Worm (Caenorhabditis elegans): ENCODE results near the gene nca-2.

nca-2 gene

DNA sequence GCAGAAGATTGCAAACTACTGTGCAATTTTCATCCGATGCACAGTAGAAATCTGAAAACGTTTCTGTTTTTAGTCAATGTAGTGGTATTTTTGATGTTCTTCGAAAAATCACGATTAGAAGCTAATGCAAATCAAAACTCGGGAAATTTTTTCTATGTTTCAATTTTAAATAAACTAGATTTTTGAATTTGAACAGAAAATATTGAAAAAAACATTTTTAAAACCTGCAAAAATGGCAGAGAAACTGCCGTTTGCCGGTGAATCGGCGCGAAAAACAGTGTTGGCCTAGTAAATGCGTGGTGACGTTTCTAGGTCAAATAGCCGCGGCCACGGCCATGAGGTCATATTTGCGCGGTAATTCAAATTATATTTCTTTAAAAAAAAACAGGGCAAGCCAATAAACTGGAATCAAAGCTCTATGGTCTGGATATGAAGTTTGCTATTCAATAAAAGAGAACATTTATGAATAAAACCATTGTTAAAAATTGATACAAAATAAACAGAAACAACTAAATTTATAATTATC, 35.2 kb upstream of the nca-2 start, which contains the start of gene set-2 (continued):
- TF ChIP-seq hlh-15 (tag; optimal IDR thresholded peaks at IDR 0.05) = no peak

DNA sequence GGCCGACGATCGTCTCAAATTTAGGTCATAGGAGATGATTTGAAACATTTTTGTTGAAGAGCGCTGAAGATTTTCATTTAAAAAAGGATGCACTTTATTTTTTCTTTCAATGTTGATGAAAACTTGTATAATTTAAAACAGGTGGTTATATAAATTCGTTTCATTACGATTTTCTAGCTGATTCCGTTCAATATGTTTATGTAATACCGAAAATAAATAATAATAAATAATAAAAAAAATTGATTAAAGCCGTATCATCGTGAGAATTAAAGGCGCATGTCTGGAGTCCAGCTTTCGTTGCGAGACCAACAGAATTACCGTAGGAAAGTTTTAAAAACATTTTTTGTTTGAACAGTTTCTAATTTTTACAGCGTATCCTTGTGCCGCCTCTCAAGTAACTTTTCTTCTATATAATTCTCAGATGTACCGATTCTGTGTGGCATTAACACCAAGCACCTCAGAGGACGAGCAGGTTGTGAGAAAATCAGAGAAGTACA, 33.1 kb upstream of the nca-2 start, which contains the start of the genes C26E6.12 and eri-9:
TSS of gene C26E6.12 (minus strand) at position 51 of the 497 bp plus-strand sequence.
TSS of gene eri-9 (plus strand) at position 248 of the 497 bp plus-strand sequence.
- TF ChIP-seq ceh-19 (GFP tag; optimal IDR thresholded peaks at IDR 0.05) (no peak), lin-11 (tag; optimal IDR thresholded peaks at IDR 0.05) (no peak), F13H6.1 (tag; optimal IDR thresholded peaks at IDR 0.05) (no peak), ztf-16 (tag; optimal IDR thresholded peaks at IDR 0.05) (no peak), madf-2 (tag; optimal IDR thresholded peaks at IDR 0.05) (no peak), K02D7.2 (tag; optimal IDR thresholded peaks at IDR 0.05) (no peak), ceh-45 (GFP tag; IDR thresholded peaks at IDR 0.05) (no peak), hlh-6 (tag; optimal IDR thresholded peaks at IDR 0.05) (no peak), ceh-2 (tag; optimal IDR thresholded peaks at IDR 0.05) (no peak), che-1 (tag; optimal IDR thresholded peaks at IDR 0.05) (no peak), Y22D7AL.16 (tag; optimal IDR thresholded peaks at IDR 0.05) (no peak), C38D4.7 (GFP tag; optimal IDR thresholded peaks at IDR 0.05) (no peak), nhr-11 (tag; optimal IDR thresholded peaks at IDR 0.05) (no peak), ceh-24 (tag; optimal IDR thresholded peaks at IDR 0.05) (no peak)

DNA sequence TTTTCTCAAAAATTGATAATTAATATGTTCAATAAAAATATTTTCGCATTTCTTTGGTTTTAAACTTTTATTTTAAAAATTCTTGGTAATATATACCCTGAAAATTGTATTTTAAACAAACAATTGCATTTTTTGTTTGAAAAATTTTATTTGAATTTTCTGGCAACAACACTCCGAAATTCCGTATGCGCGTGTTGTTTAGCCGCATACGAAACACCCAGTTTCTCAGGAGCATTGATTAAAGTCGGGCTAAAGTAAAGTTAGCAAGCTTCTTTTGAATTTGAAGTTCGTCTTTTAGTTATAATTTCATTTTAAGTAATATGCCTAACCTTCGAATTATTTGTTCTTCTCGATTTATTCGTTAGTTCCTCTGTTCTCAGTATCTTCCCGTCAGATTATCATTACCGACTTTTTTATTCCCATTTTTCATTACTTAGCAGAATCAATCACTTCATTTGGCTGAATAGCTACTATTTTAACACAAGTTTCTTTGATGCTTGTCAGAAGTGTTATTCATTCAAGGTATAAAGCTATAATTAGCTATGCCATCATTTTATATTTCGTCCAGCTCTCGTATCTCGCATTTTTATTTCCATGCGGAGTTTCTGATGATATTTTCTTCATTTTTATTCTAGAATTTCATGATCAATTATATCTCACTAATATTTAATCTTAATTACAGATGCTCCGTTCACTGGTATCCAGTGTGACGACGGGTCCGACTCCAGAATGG, 30.3 kb upstream of the nca-2 start, which contains the start of gene mrps-18C:
TSS of gene mrps-18C (plus strand) at position 683 of the 733 bp plus-strand sequence.
- TF ChIP-seq elt-2 (tag; optimal IDR thresholded peaks at IDR 0.05) (no peak), ceh-14 (tag; optimal IDR thresholded peaks at IDR 0.05) (no peak), sdc-2 (tag; optimal IDR thresholded peaks at IDR 0.05) (no peak), tbx-7 (tag; optimal IDR thresholded peaks at IDR 0.05) (no peak)

DNA sequence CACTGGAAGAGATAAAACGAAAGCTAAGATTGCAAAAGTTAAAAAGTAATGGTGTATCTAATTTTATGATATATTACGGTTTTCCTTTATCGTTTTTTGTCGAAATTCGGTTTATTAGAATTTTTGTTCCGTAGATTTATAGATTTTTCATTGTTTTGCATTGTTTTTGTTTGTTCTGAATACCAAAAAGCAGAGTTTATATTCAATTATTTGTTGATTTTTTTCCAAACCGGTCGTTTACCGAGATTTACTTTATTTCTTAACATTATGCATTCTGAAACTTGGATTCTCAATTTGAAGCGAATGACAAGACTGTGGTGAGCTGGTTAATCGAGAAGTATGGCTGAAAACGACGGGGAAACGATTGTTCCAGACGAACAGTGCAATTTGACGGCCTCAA, 28.3 kb upstream of the nca-2 start, which contains the start of gene fsn-1:
TSS of gene fsn-1 (plus strand) at position 301 of the 400 bp plus-strand sequence.
- TF ChIP-seq elt-2 (tag; optimal IDR thresholded peaks at IDR 0.05) (no peak), fax-1 (tag; optimal IDR thresholded peaks at IDR 0.05) (no peak), pha-2 (tag; optimal IDR thresholded peaks at IDR 0.05) (no peak), hlh-13 (GFP tag; optimal IDR thresholded peaks at IDR 0.05) (no peak), hlh-30 (tag; optimal IDR thresholded peaks at IDR 0.05; ENCODE audit: insufficient read depth) (no peak), pha-4 (tag; optimal IDR thresholded peaks at IDR 0.05) (no peak), odd-2 (tag; optimal IDR thresholded peaks at IDR 0.05) (no peak), hlh-8 (tag; optimal IDR thresholded peaks at IDR 0.05) (no peak), sdc-2 (tag; optimal IDR thresholded peaks at IDR 0.05) (no peak), ama-1 (optimal IDR thresholded peaks at IDR 0.05) (no peak), ztf-16 (tag; optimal IDR thresholded peaks at IDR 0.05) (no peak), fkh-6 (tag; optimal IDR thresholded peaks at IDR 0.05) (no peak), eyg-1 (tag; optimal IDR thresholded peaks at IDR 0.05) (no peak), ceh-18 (tag; optimal IDR thresholded peaks at IDR 0.05) (no peak), C08G9.2 (tag; optimal IDR thresholded peaks at IDR 0.05) (no peak), ceh-19 (GFP tag; optimal IDR thresholded peaks at IDR 0.05) (no peak), ceh-22 (tag; optimal IDR thresholded peaks at IDR 0.05) (no peak)

DNA sequence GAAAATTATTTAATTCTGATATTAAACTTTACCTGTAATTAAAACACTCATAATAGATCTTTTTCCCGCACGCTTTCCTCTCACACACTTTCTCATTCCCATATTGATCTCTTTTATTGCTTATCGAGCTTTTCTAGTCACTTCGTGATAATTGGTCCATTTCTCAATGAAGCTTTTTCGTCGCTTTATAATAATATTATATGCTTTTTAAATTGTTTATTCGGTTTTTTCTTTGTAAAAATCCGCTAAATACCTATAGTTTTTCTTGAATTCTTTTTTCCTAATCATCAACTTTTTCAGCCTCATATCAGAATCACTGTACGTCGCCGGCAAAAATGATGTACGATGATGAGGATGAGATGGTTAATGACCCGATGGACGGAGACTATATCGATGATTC, 26.1 kb upstream of the nca-2 start, which contains the start of gene rpb-2:
TSS of gene rpb-2 (plus strand) at position 301 of the 400 bp plus-strand sequence.
- TF ChIP-seq unc-55 (GFP tag; optimal IDR thresholded peaks at IDR 0.05) (no peak), hlh-13 (GFP tag; optimal IDR thresholded peaks at IDR 0.05) (no peak), ceh-18 (tag; optimal IDR thresholded peaks at IDR 0.05) (no peak)

Measured in whole organism, late embryonic.